Worm (Caenorhabditis elegans) whole organism, late embryonic: Measurements from ENCODE around the gene dsb-1.

ENCODE experiments used
- Y22D7AL.16 ChIP-seq: sonication (generic microtip); optimal IDR thresholded peaks from 2 replicates; lab custom pipeline; 2016; ENCODE audit warnings: missing genetic modification characterization, missing compliant biosample characterization
- ama-1 ChIP-seq: fragments of 150-350 bp; optimal IDR thresholded peaks from 2 replicates; lab custom pipeline; 2014
- dve-1 ChIP-seq: sonication (generic microtip); optimal IDR thresholded peaks from 2 replicates; lab custom pipeline; 2017; ENCODE audit warnings: antibody characterized with exemption, mild to moderate bottlenecking, missing genetic modification characterization, missing compliant biosample characterization
- lin-11 ChIP-seq: fragments of 200-800 bp; sonication (Bioruptor generic); optimal IDR thresholded peaks from 2 replicates; lab custom pipeline; 2018; ENCODE audit warnings: mild to moderate bottlenecking, missing genetic modification characterization, missing compliant biosample characterization
- odd-2 ChIP-seq: sonication (generic microtip); optimal IDR thresholded peaks from 2 replicates; lab custom pipeline; 2017; ENCODE audit warnings: antibody characterized with exemption, mild to moderate bottlenecking, missing genetic modification characterization, missing compliant biosample characterization
- pag-3 ChIP-seq: sonication (generic microtip); optimal IDR thresholded peaks from 2 replicates; lab custom pipeline; 2016; ENCODE audit warnings: missing compliant biosample characterization, missing genetic modification characterization, borderline replicate concordance
- pha-4 ChIP-seq: fragments of 150-350 bp; optimal IDR thresholded peaks from 2 replicates; lab custom pipeline; 2018; ENCODE audit warnings: missing biosample characterization, missing genetic modification reagents, missing genetic modification characterization
- pqm-1 ChIP-seq: sonication (generic microtip); optimal IDR thresholded peaks from 2 replicates; lab custom pipeline; 2016; ENCODE audit warnings: missing genetic modification characterization, missing compliant biosample characterization
- tbx-2 ChIP-seq: sonication (generic microtip); optimal IDR thresholded peaks from 2 replicates; lab custom pipeline; 2016; ENCODE audit warnings: missing genetic modification characterization, missing compliant biosample characterization
- unc-42 ChIP-seq: sonication (generic microtip); optimal IDR thresholded peaks from 2 replicates; lab custom pipeline; 2016; ENCODE audit warnings: missing genotype, missing genetic modification characterization, missing compliant biosample characterization
- unc-86 ChIP-seq: sonication (generic microtip); optimal IDR thresholded peaks from 2 replicates; lab custom pipeline; 2016; ENCODE audit warnings: missing genetic modification characterization, missing compliant biosample characterization

ce11 chrIV:12438359-12438758 lies 29.6 kb downstream of the dsb-1 start, which contains the start of gene clec-185:
- no peak for TF ChIP-seq Y22D7AL.16 (tag; lab: Kevin White, UChicago)
- TF ChIP-seq ama-1 (lab: Kevin White, UChicago) = no peak
- TF ChIP-seq unc-86 (tag; lab: Kevin White, UChicago) = no peak
- TF ChIP-seq unc-42 (tag; lab: Kevin White, UChicago) = no peak
- TF ChIP-seq tbx-2 (tag; lab: Kevin White, UChicago) = no peak
- no peak for TF ChIP-seq odd-2 (tag; lab: Kevin White, UChicago)
- no peak for TF ChIP-seq pha-4 (tag; lab: Kevin White, UChicago)
- no peak for TF ChIP-seq pag-3 (tag; lab: Kevin White, UChicago)
- TF ChIP-seq lin-11 (tag; lab: Kevin White, UChicago) = no peak
- TF ChIP-seq dve-1 = no peak
- TF ChIP-seq pqm-1 (tag; lab: Kevin White, UChicago) = no peak
